Fruit fly (Drosophila melanogaster): Measurements from ENCODE around the gene Top1.

Top1 gene

dm6 chrX:15298298-15299069, 20.8 kb upstream of the Top1 start (continued):
- TF ChIP-seq CG15514 (GFP tag; optimal IDR thresholded peaks at IDR 0.05) = peak; percentile 91
- peak; percentile 46 for TF ChIP-seq NC2β (GFP tag; optimal IDR thresholded peaks at IDR 0.05)
- TF ChIP-seq CG12769 (tag; optimal IDR thresholded peaks at IDR 0.05) = peak; percentile 97
- TF ChIP-seq HLH4C (GFP tag; IDR thresholded peaks at IDR 0.05; ENCODE audit: partially characterized antibody) = no peak
- peak; percentile 92 for TF ChIP-seq ken (GFP tag; IDR thresholded peaks at IDR 0.05)
- TF ChIP-seq gcm2 (GFP tag; optimal IDR thresholded peaks at IDR 0.05) = peak; percentile 83
- TF ChIP-seq cato (GFP tag; optimal IDR thresholded peaks at IDR 0.05; ENCODE audit: borderline replicate concordance) = peak; percentile 95
- TF ChIP-seq run (tag; optimal IDR thresholded peaks at IDR 0.05) = peak; percentile 96
- peak; percentile 89 for TF ChIP-seq CG4617 (GFP tag; optimal IDR thresholded peaks at IDR 0.05; ENCODE audit: borderline replicate concordance)
- peak; percentile 96 for TF ChIP-seq CG4730 (GFP tag; IDR thresholded peaks at IDR 0.05)
- no peak for TF ChIP-seq sc (optimal IDR thresholded peaks at IDR 0.05)
- peak; percentile 94 for TF ChIP-seq sc (GFP tag; optimal IDR thresholded peaks at IDR 0.05)
- peak; percentile 98 for TF ChIP-seq CG31441 (GFP tag; IDR thresholded peaks at IDR 0.05)
- TF ChIP-seq Scr (GFP tag; IDR thresholded peaks at IDR 0.05; ENCODE audit: partially characterized antibody) = no peak
- TF ChIP-seq da (GFP tag; optimal IDR thresholded peaks at IDR 0.05) = no peak
- TF ChIP-seq CG34224 (GFP tag; IDR thresholded peaks at IDR 0.05; ENCODE audit: partially characterized antibody) = peak; percentile 55
- peak; percentile 92 for TF ChIP-seq ro (GFP tag; IDR thresholded peaks at IDR 0.05)
- peak; percentile 92 for TF ChIP-seq trem (tag; optimal IDR thresholded peaks at IDR 0.05)
- TF ChIP-seq CG16815 (GFP tag; optimal IDR thresholded peaks at IDR 0.05) = peak; percentile 92
- TF ChIP-seq D (optimal IDR thresholded peaks at IDR 0.05) = no peak
- peak; percentile 97 for TF ChIP-seq D (GFP tag; optimal IDR thresholded peaks at IDR 0.05)
- TF ChIP-seq hkb (optimal IDR thresholded peaks at IDR 0.05) = no peak
- peak; percentile 98 for TF ChIP-seq hkb (GFP tag; IDR thresholded peaks at IDR 0.05)
- peak; percentile 82 for TF ChIP-seq CG3995 (GFP tag; optimal IDR thresholded peaks at IDR 0.05)
- TF ChIP-seq croc (GFP tag; conservative IDR thresholded peaks at IDR 0.05) = peak; percentile 97
- TF ChIP-seq CG17829 (tag; optimal IDR thresholded peaks at IDR 0.05) = peak; percentile 97
- TF ChIP-seq CG1602 (GFP tag; optimal IDR thresholded peaks at IDR 0.05) = peak; percentile 96
- no peak for TF ChIP-seq CG42726 (GFP tag; IDR thresholded peaks at IDR 0.05; ENCODE audit: partially characterized antibody)
- peak; percentile 93 for TF ChIP-seq CG2875 (GFP tag; optimal IDR thresholded peaks at IDR 0.05)
- peak in 1 of 3 experiments; percentile 94 for TF ChIP-seq lola (GFP tag; optimal IDR thresholded peaks at IDR 0.05)
- peak; percentile 95 for TF ChIP-seq Ada2b (GFP tag; IDR thresholded peaks at IDR 0.05)
- peak; percentile 61 for TF ChIP-seq pros (GFP tag; optimal IDR thresholded peaks at IDR 0.05)
- peak; percentile 82 for TF ChIP-seq CG1024 (GFP tag; IDR thresholded peaks at IDR 0.05)
- no peak for TF ChIP-seq stwl (tag; optimal IDR thresholded peaks at IDR 0.05)
- peak in 1 of 2 experiments; percentile 96 for TF ChIP-seq Hr78 (GFP tag; optimal IDR thresholded peaks at IDR 0.05)
- TF ChIP-seq zf30C (GFP tag; optimal IDR thresholded peaks at IDR 0.05) = peak; percentile 92
- peak; percentile 93 for TF ChIP-seq Chrac-16 (GFP tag; optimal IDR thresholded peaks at IDR 0.05)
- peak; percentile 96 for TF ChIP-seq CG32772 (GFP tag; IDR thresholded peaks at IDR 0.05)
- peak; percentile 92 for TF ChIP-seq ham (GFP tag; IDR thresholded peaks at IDR 0.05)
- TF ChIP-seq NK7.1 (GFP tag; optimal IDR thresholded peaks at IDR 0.05) = peak; percentile 48
- TF ChIP-seq Max (GFP tag; optimal IDR thresholded peaks at IDR 0.05) = peak; percentile 95
- peak; percentile 99 for TF ChIP-seq dysf (GFP tag; IDR thresholded peaks at IDR 0.05)
- peak; percentile 96 for TF ChIP-seq CG10366 (GFP tag; IDR thresholded peaks at IDR 0.05)
- TF ChIP-seq CG3407 (GFP tag; optimal IDR thresholded peaks at IDR 0.05) = peak; percentile 95
- TF ChIP-seq crol (GFP tag; IDR thresholded peaks at IDR 0.05) = peak; percentile 96
- peak; percentile 95 for TF ChIP-seq Ets65A (GFP tag)
- TF ChIP-seq CG9797 (GFP tag; optimal IDR thresholded peaks at IDR 0.05) = peak; percentile 48
- TF ChIP-seq Hr39 (optimal IDR thresholded peaks at IDR 0.05) = no peak
- peak; percentile 97 for TF ChIP-seq CG7372 (GFP tag; IDR thresholded peaks at IDR 0.05)
- TF ChIP-seq Dref (GFP tag; IDR thresholded peaks at IDR 0.05) = no peak
